Worm (Caenorhabditis elegans): Measurements from ENCODE around the gene R13D11.4.
A peak's percentile ranks its signal among the peaks of the same experiment; 100 is the strongest.

Gene R13D11.4

ce11 chrV:779999-780398 lies 30.6 kb upstream of the R13D11.4 start, which contains the start of gene srbc-60:
TSS of gene srbc-60 (plus strand) at chrV:780299.
- TF ChIP-seq unc-30 (tag; optimal IDR thresholded peaks at IDR 0.05) (no peak), efl-1 (optimal IDR thresholded peaks at IDR 0.05) (no peak), efl-1 (GFP tag; optimal IDR thresholded peaks at IDR 0.05 in 1 of 2) (no peak), unc-130 (tag; optimal IDR thresholded peaks at IDR 0.05) (no peak), efl-3 (GFP tag; optimal IDR thresholded peaks at IDR 0.05) (no peak), fkh-8 (tag; optimal IDR thresholded peaks at IDR 0.05) (peak; percentile 18), tbx-2 (tag; optimal IDR thresholded peaks at IDR 0.05) (no peak), pag-3 (tag; optimal IDR thresholded peaks at IDR 0.05; ENCODE audit: borderline replicate concordance, insufficient read depth) (no peak)

ce11 chrV:782432-782831 lies 28.2 kb upstream of the R13D11.4 start, which contains the start of gene srab-16:
TSS of gene srab-16 (plus strand) at chrV:782732.
- TF ChIP-seq dsc-1 (tag; optimal IDR thresholded peaks at IDR 0.05) (peak; percentile 40), tbx-2 (tag; optimal IDR thresholded peaks at IDR 0.05) (no peak)

ce11 chrV:794092-794491 lies 16.5 kb upstream of the R13D11.4 start:
- no peak for TF ChIP-seq nhr-47 (tag; optimal IDR thresholded peaks at IDR 0.05)
- no peak for TF ChIP-seq egl-13 (tag; optimal IDR thresholded peaks at IDR 0.05)
- TF ChIP-seq ztf-4 (tag; optimal IDR thresholded peaks at IDR 0.05): no peak
- TF ChIP-seq unc-62 (GFP tag; optimal IDR thresholded peaks at IDR 0.05): no peak
- TF ChIP-seq unc-98 (GFP tag; IDR thresholded peaks at IDR 0.05): no peak
- no peak for TF ChIP-seq nhr-76 (tag; optimal IDR thresholded peaks at IDR 0.05)
- TF ChIP-seq nhr-237 (tag; optimal IDR thresholded peaks at IDR 0.05): no peak

ce11 chrV:797241-797640 lies 13.4 kb upstream of the R13D11.4 start:
- no peak for TF ChIP-seq mep-1 (tag; optimal IDR thresholded peaks at IDR 0.05)
- no peak for TF ChIP-seq hpl-2 (GFP tag; optimal IDR thresholded peaks at IDR 0.05)
- TF ChIP-seq nhr-20 (tag; optimal IDR thresholded peaks at IDR 0.05): no peak
- no peak for TF ChIP-seq lin-39 (tag; optimal IDR thresholded peaks at IDR 0.05)
- no peak for TF ChIP-seq nhr-237 (tag; optimal IDR thresholded peaks at IDR 0.05)
- TF ChIP-seq tlp-1 (tag; optimal IDR thresholded peaks at IDR 0.05): no peak
- TF ChIP-seq blmp-1 (tag; optimal IDR thresholded peaks at IDR 0.05): no peak
- TF ChIP-seq unc-30 (tag; optimal IDR thresholded peaks at IDR 0.05): no peak
- no peak for TF ChIP-seq hlh-17 (GFP tag; optimal IDR thresholded peaks at IDR 0.05; ENCODE audit: borderline replicate concordance)
- no peak for TF ChIP-seq vab-15 (tag; optimal IDR thresholded peaks at IDR 0.05)

ce11 chrV:800271-800670 lies 10.3 kb upstream of the R13D11.4 start:
- TF ChIP-seq lin-14 (GFP tag; optimal IDR thresholded peaks at IDR 0.05): peak; percentile 53
- TF ChIP-seq unc-62 (GFP tag; optimal IDR thresholded peaks at IDR 0.05): no peak
- no peak for TF ChIP-seq grh-1 (GFP tag; IDR thresholded peaks at IDR 0.05)
- no peak for TF ChIP-seq hlh-17 (GFP tag; optimal IDR thresholded peaks at IDR 0.05; ENCODE audit: borderline replicate concordance)
- no peak for TF ChIP-seq aly-2 (tag; optimal IDR thresholded peaks at IDR 0.05)
- peak; percentile 51 for TF ChIP-seq nhr-85 (tag)
- TF ChIP-seq zip-4 (GFP tag; optimal IDR thresholded peaks at IDR 0.05): no peak

ce11 chrV:801555-802060 lies 9.0 kb upstream of the R13D11.4 start:
- TF ChIP-seq rnt-1 (tag; optimal IDR thresholded peaks at IDR 0.05) (peak; percentile 36), elt-3 (tag; optimal IDR thresholded peaks at IDR 0.05) (no peak), efl-1 (optimal IDR thresholded peaks at IDR 0.05) (no peak), efl-1 (GFP tag; optimal IDR thresholded peaks at IDR 0.05 in 1 of 2) (peak in 1 of 2 experiments; percentile 68), nhr-77 (tag; optimal IDR thresholded peaks at IDR 0.05) (no peak), vab-15 (tag; optimal IDR thresholded peaks at IDR 0.05) (no peak), elt-2 (tag; optimal IDR thresholded peaks at IDR 0.05) (no peak), nhr-85 (tag) (peak; percentile 89), lin-14 (GFP tag; optimal IDR thresholded peaks at IDR 0.05) (peak; percentile 74), lin-35 (GFP tag; optimal IDR thresholded peaks at IDR 0.05) (no peak)
